Worm (Caenorhabditis elegans) whole organism, mixed stage, embryonic: ENCODE results near the gene R148.8.

Experiments
- ceh-39 ChIP-seq: fragments of 150-350 bp; optimal IDR thresholded peaks from 2 replicates; lab custom pipeline; 2014; ENCODE audit warnings: missing biosample characterization, missing genetic modification characterization
- ces-1 ChIP-seq: fragments of 150-350 bp; optimal IDR thresholded peaks from 2 replicates; lab custom pipeline; 2014; ENCODE audit warnings: missing biosample characterization, missing genetic modification reagents, missing genetic modification characterization
- elt-1 ChIP-seq: sonication (generic microtip); optimal IDR thresholded peaks from 2 replicates; lab custom pipeline; 2017; ENCODE audit warnings: missing genetic modification characterization, mild to moderate bottlenecking, missing compliant biosample characterization, antibody characterized with exemption, moderate library complexity, borderline replicate concordance; ENCODE audit not compliant: insufficient read depth
- mep-1 ChIP-seq: fragments of 150-350 bp; optimal IDR thresholded peaks from 2 replicates; lab custom pipeline; 2017; ENCODE audit warnings: missing biosample characterization, missing genetic modification reagents, missing genetic modification characterization, inconsistent platforms
- nhr-2 ChIP-seq: fragments of 150-350 bp; optimal IDR thresholded peaks from 2 replicates; lab custom pipeline; 2014; ENCODE audit warnings: missing biosample characterization, missing genetic modification characterization
- nhr-237 ChIP-seq: fragments of 150-350 bp; optimal IDR thresholded peaks from 2 replicates; lab custom pipeline; 2014; ENCODE audit warnings: missing biosample characterization, missing genetic modification characterization
- snpc-4 ChIP-seq: fragments of 150-350 bp; optimal IDR thresholded peaks from 2 replicates; lab custom pipeline; 2014; ENCODE audit warnings: missing biosample characterization, missing genetic modification characterization
- sptf-1 ChIP-seq: sonication (generic microtip); optimal IDR thresholded peaks from 2 replicates; lab custom pipeline; 2017; ENCODE audit warnings: mild to moderate bottlenecking, missing genetic modification characterization, moderate library complexity, missing compliant biosample characterization
- unc-62 ChIP-seq: fragments of 150-350 bp; optimal IDR thresholded peaks from 2 replicates; lab custom pipeline; 2014; ENCODE audit warnings: missing biosample characterization, missing genetic modification reagents, missing genetic modification characterization
- zip-8 ChIP-seq: fragments of 150-350 bp; optimal IDR thresholded peaks from 2 replicates; lab custom pipeline; 2014; ENCODE audit warnings: missing biosample characterization, missing genetic modification characterization
- ztf-11 ChIP-seq: fragments of 150-350 bp; optimal IDR thresholded peaks from 2 replicates; lab custom pipeline; 2014; ENCODE audit warnings: missing biosample characterization, missing genetic modification characterization

- no peak for TF ChIP-seq sptf-1 (tag; lab: Kevin White, UChicago)
- TF ChIP-seq mep-1 (tag; lab: Kevin White, UChicago), result no peak
- no peak for TF ChIP-seq nhr-237 (tag; lab: Kevin White, UChicago)
- TF ChIP-seq zip-8 (tag; lab: Kevin White, UChicago), result no peak
- TF ChIP-seq ces-1, result no peak
- no peak for TF ChIP-seq elt-1 (tag; lab: Kevin White, UChicago)
- TF ChIP-seq ztf-11 (tag; lab: Kevin White, UChicago), result no peak
- no peak for TF ChIP-seq unc-62 (GFP tag; lab: Kevin White, UChicago)
- TF ChIP-seq snpc-4 (tag; lab: Kevin White, UChicago), result no peak
- TF ChIP-seq nhr-2 (tag; lab: Kevin White, UChicago), result no peak
- no peak for TF ChIP-seq ceh-39 (tag; lab: Kevin White, UChicago)
These were observed 38.4 kb upstream of the R148.8 start, which contains the start of gene C44B11.6 for ce11 chrIII:3152848-3153247.
